Fruit fly (Drosophila melanogaster) whole organism, wandering third instar larva: ENCODE results near the gene CG33061.

Source experiments
- CrebA ChIP-seq: fragments of 200-800 bp; sonication (Bioruptor generic); optimal IDR thresholded peaks from 2 replicates; lab custom pipeline; 2016; ENCODE audit warnings: missing biosample characterization, mild to moderate bottlenecking, missing genetic modification characterization, borderline replicate concordance
- HLH106 ChIP-seq: fragments of 200-800 bp; optimal IDR thresholded peaks from 3 replicates; lab custom pipeline; 2019; ENCODE audit warnings: missing biosample characterization, mild to moderate bottlenecking, missing genetic modification characterization, moderate library complexity
- Hr78 ChIP-seq: fragments of >200 bp; optimal IDR thresholded peaks from 2 replicates; lab custom pipeline; 2017; ENCODE audit warnings: missing biosample characterization, missing genetic modification characterization
- Mio ChIP-seq: sonication (Bioruptor generic); optimal IDR thresholded peaks from 2 replicates; lab custom pipeline; 2016; ENCODE audit warnings: missing biosample characterization, missing genetic modification characterization
- Myc ChIP-seq: fragments of >200 bp; optimal IDR thresholded peaks from 2 replicates; lab custom pipeline; 2017
- Sp1 ChIP-seq: fragments of 200-800 bp; sonication (Bioruptor generic); optimal IDR thresholded peaks from 3 replicates; lab custom pipeline; 2019; ENCODE audit warnings: missing biosample characterization, mild to moderate bottlenecking, missing genetic modification characterization, moderate library complexity
- br ChIP-seq: fragments of 200-800 bp; sonication (Bioruptor generic); optimal IDR thresholded peaks from 2 replicates; lab custom pipeline; 2016; ENCODE audit warnings: missing biosample characterization, missing genetic modification characterization
- dsf ChIP-seq: sonication (Bioruptor generic); optimal IDR thresholded peaks from 2 replicates; lab custom pipeline; 2016; ENCODE audit warnings: missing biosample characterization, missing genetic modification characterization, borderline replicate concordance
- fru ChIP-seq: fragments of 200-800 bp; sonication (Bioruptor generic); optimal IDR thresholded peaks from 3 replicates; lab custom pipeline; 2016; ENCODE audit warnings: missing biosample characterization, mild to moderate bottlenecking, missing genetic modification characterization
- lola ChIP-seq: fragments of >200 bp; optimal IDR thresholded peaks from 2 replicates; lab custom pipeline; 2017; ENCODE audit warnings: missing biosample characterization, missing genetic modification characterization
- psq ChIP-seq: fragments of 200-800 bp; sonication (Bioruptor generic); optimal IDR thresholded peaks from 3 replicates; lab custom pipeline; 2017; ENCODE audit warnings: missing biosample characterization, mild to moderate bottlenecking, missing genetic modification characterization, moderate library complexity
- tai ChIP-seq: sonication (Bioruptor generic); optimal IDR thresholded peaks from 2 replicates; lab custom pipeline; 2016; ENCODE audit warnings: missing biosample characterization, missing genetic modification characterization

DNA sequence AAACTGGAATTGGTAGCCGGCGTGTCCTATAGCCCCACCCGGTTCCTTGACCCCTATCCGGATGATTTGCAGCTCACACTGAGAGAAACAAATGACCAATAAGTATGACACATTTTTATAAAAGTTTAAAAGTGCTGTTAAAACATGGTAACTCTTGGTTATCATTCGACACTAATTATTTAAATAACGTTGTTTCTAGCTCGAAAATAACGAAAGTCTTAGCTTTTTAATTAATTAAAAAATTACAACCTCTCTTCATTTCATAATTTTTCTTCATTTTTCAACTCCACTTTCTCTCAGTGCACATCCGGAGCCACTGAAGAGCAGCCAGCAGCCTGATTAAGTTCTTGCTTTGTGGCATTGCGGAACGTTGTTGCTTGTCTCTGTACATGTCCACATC lies 34.6 kb downstream of the CG33061 start:
- TF ChIP-seq Myc (lab: Kevin White, UChicago) (no peak), dsf (no peak), CrebA (GFP tag; lab: Kevin White, UChicago) (no peak), tai (GFP tag; lab: Kevin White, UChicago) (no peak), fru (GFP tag; lab: Kevin White, UChicago) (peak; percentile 81), Hr78 (GFP tag; lab: Kevin White, UChicago) (no peak), HLH106 (tag; lab: Kevin White, UChicago) (peak; percentile 82), psq (peak; percentile 66), lola (GFP tag; lab: Kevin White, UChicago) (no peak), Mio (GFP tag; lab: Kevin White, UChicago) (no peak), Sp1 (GFP tag; lab: Kevin White, UChicago) (peak; percentile 78), br (GFP tag; lab: Kevin White, UChicago) (peak; percentile 73)
